Worm (Caenorhabditis elegans): Measurements from ENCODE around the gene srv-10.

ce11 chrV:13388961-13389360 lies 34.7 kb upstream of the srv-10 start:
- TF ChIP-seq elt-2 (tag; optimal IDR thresholded peaks at IDR 0.05) (no peak), ceh-16 (tag; optimal IDR thresholded peaks at IDR 0.05) (no peak), sea-2 (GFP tag; optimal IDR thresholded peaks at IDR 0.05) (no peak), nhr-77 (tag; optimal IDR thresholded peaks at IDR 0.05) (no peak), ama-1 (optimal IDR thresholded peaks at IDR 0.05) (no peak), fos-1 (tag; optimal IDR thresholded peaks at IDR 0.05) (no peak), lsy-12 (tag; optimal IDR thresholded peaks at IDR 0.05) (no peak), nhr-23 (tag; optimal IDR thresholded peaks at IDR 0.05) (no peak), pha-4 (tag; optimal IDR thresholded peaks at IDR 0.05) (no peak), nhr-11 (tag; optimal IDR thresholded peaks at IDR 0.05) (no peak), nhr-28 (tag; optimal IDR thresholded peaks at IDR 0.05) (no peak)

All from whole organism, L3 larva.